Worm (Caenorhabditis elegans): ENCODE results near the gene rpc-2.

ce11 chrIII:5601999-5602398, 44.8 kb downstream of the rpc-2 start:
- TF ChIP-seq cog-1 (tag; optimal IDR thresholded peaks at IDR 0.05), result peak; percentile 89
- peak; percentile 98 for TF ChIP-seq flt-1 (GFP tag; IDR thresholded peaks at IDR 0.05)
- peak; percentile 89 for TF ChIP-seq T22C8.4 (GFP tag; IDR thresholded peaks at IDR 0.05)
- peak; percentile 97 for TF ChIP-seq tab-1 (GFP tag; IDR thresholded peaks at IDR 0.05)
- TF ChIP-seq klf-2 (GFP tag; conservative IDR thresholded peaks at IDR 0.05), result peak; percentile 85
- TF ChIP-seq ztf-23 (GFP tag; IDR thresholded peaks at IDR 0.05), result peak; percentile 95
- peak; percentile 97 for TF ChIP-seq ztf-29 (GFP tag; IDR thresholded peaks at IDR 0.05)
- TF ChIP-seq ref-1 (GFP tag; conservative IDR thresholded peaks at IDR 0.05), result peak; percentile 94
